Worm (Caenorhabditis elegans) whole organism, early embryonic: ENCODE measurements around the gene F37H8.6.

Experiments used
- B0310.2 ChIP-seq: sonication (generic microtip); optimal IDR thresholded peaks from 2 replicates; lab custom pipeline; 2016; ENCODE audit warnings: mild to moderate bottlenecking, missing genetic modification characterization, missing compliant biosample characterization
- F13C5.2 ChIP-seq: sonication (generic microtip); optimal IDR thresholded peaks from 2 replicates; lab custom pipeline; 2017; ENCODE audit warnings: mild to moderate bottlenecking, missing genetic modification characterization, inconsistent platforms, missing compliant biosample characterization
- ama-1 ChIP-seq: fragments of 150-350 bp; optimal IDR thresholded peaks from 2 replicates; lab custom pipeline; 2014
- ets-7 ChIP-seq: sonication (generic microtip); optimal IDR thresholded peaks from 2 replicates; lab custom pipeline; 2016; ENCODE audit warnings: missing genotype, missing genetic modification characterization, missing compliant biosample characterization
- flt-1 ChIP-seq: fragments of 200-800 bp; sonication (Bioruptor generic); IDR thresholded peaks from 2 replicates; pipeline ENCODE4 v1.3.6; 2022; ENCODE audit warnings: missing genetic modification characterization, missing compliant biosample characterization
- sea-1 ChIP-seq: fragments of 200-800 bp; sonication (Bioruptor generic); conservative IDR thresholded peaks from 2 replicates; pipeline ENCODE4 v1.3.6; 2022; ENCODE audit warnings: missing genetic modification characterization, missing compliant biosample characterization

DNA sequence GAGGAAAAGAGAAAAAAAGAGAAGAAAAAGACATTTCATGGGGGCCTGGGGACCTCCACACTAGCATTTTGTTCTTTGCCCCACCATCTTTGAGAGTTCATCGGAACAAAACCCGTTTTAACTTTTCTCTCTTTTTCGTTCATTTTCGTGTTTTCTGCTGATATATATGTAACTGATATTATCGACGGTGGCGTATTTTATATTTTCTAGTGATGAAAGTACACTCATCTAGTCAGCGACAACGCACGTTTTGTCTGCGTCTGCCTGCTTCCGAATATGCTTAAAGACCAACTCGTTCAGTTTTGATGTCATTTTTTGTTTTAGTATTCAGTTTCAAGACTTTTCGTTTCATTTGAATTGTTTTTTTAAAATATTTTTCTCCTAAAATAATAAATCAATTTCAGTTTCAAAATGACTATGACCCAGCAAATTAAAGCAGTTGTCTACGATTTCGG lies 4.0 kb upstream of the F37H8.6 start, which contains the start of gene bigr-1:
- TF ChIP-seq ama-1 (lab: Kevin White, UChicago) (no peak), flt-1 (GFP tag; lab: Robert Waterston, UW) (no peak), B0310.2 (tag; lab: Kevin White, UChicago) (no peak), F13C5.2 (no peak), sea-1 (no peak), ets-7 (tag; lab: Kevin White, UChicago) (no peak)
